Worm (Caenorhabditis elegans): ENCODE results near the gene C05C8.1.

DNA sequence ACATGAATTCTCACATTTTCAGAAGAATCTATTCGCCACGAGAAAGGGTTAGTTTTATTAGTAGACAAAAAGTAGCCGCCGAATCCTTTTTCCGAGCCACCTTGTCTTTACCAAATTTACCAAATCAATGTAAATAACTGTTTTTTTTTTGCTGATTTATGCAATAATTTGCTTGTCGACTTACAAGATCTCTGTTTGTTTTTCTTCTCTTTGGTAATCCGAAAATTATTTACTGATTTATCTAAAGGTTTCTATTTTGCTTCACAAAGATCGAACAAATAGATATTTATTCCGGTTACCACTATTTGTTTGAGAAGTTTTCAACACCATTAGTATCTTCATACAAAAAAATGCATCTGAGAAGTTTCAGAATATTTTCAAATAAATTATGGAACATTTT lies 26.4 kb downstream of the C05C8.1 start, which contains the start of gene C13A2.7:
- TF ChIP-seq snpc-1.2 (GFP tag; IDR thresholded peaks at IDR 0.05) (no peak), lin-15B (tag; optimal IDR thresholded peaks at IDR 0.05) (no peak), nhr-237 (tag; optimal IDR thresholded peaks at IDR 0.05) (no peak), nhr-76 (tag; optimal IDR thresholded peaks at IDR 0.05) (no peak), nhr-11 (tag; optimal IDR thresholded peaks at IDR 0.05) (no peak), nhr-10 (tag; optimal IDR thresholded peaks at IDR 0.05) (no peak), dpl-1 (GFP tag; optimal IDR thresholded peaks at IDR 0.05) (no peak), ZK546.5 (tag; optimal IDR thresholded peaks at IDR 0.05) (no peak), madf-9 (GFP tag; conservative IDR thresholded peaks at IDR 0.05) (no peak)
